Fruit fly (Drosophila melanogaster) whole organism, embryonic: ENCODE data around the gene Ire1.

Experiments used
- Bdp1 ChIP-seq: fragments of 200-800 bp; sonication (Bioruptor generic); optimal IDR thresholded peaks from 3 replicates; lab custom pipeline; 2016; ENCODE audit warnings: missing biosample characterization, missing genetic modification characterization
- CG11696 ChIP-seq: fragments of 200-800 bp; sonication (Bioruptor generic); IDR thresholded peaks from 2 replicates; pipeline ENCODE4 v1.3.6; 2022; ENCODE audit warnings: missing biosample characterization, missing genetic modification characterization
- CG12104 ChIP-seq: fragments of 200-800 bp; sonication (Bioruptor generic); optimal IDR thresholded peaks from 3 replicates; lab custom pipeline; 2016; ENCODE audit warnings: missing biosample characterization, missing genetic modification characterization
- CG15514 ChIP-seq: fragments of 200-800 bp; sonication (Bioruptor generic); optimal IDR thresholded peaks from 3 replicates; lab custom pipeline; 2017; ENCODE audit warnings: missing biosample characterization, missing genetic modification characterization, mild to moderate bottlenecking, moderate library complexity, missing genetic modification reagents
- CG1603 ChIP-seq: fragments of 200-800 bp; sonication (Bioruptor generic); optimal IDR thresholded peaks from 2 replicates; lab custom pipeline; 2019; ENCODE audit warnings: missing biosample characterization, mild to moderate bottlenecking, missing genetic modification characterization, moderate library complexity
- CG16813 ChIP-seq: fragments of 200-800 bp; sonication (Bioruptor generic); IDR thresholded peaks from 3 replicates; pipeline ENCODE4 v1.3.6; 2022; ENCODE audit warnings: missing biosample characterization, missing genetic modification characterization; ENCODE audit not compliant: partially characterized antibody
- CG6854 ChIP-seq: fragments of 200-800 bp; sonication (Bioruptor generic); optimal IDR thresholded peaks from 3 replicates; lab custom pipeline; 2017; ENCODE audit warnings: missing biosample characterization, mild to moderate bottlenecking, missing genetic modification characterization
- Doc2 ChIP-seq: fragments of 200-800 bp; sonication (Bioruptor generic); IDR thresholded peaks from 2 replicates; pipeline ENCODE4 v1.3.6; 2022; ENCODE audit warnings: missing biosample characterization, missing genetic modification characterization
- Dp ChIP-seq: fragments of 200-800 bp; sonication (Bioruptor generic); optimal IDR thresholded peaks from 2 replicates; lab custom pipeline; 2018; ENCODE audit warnings: missing biosample characterization, mild to moderate bottlenecking, missing genetic modification characterization, moderate library complexity
- Kr ChIP-seq: fragments of 200-800 bp; sonication (Bioruptor generic); optimal IDR thresholded peaks from 2 replicates; lab custom pipeline; 2017; ENCODE audit warnings: missing biosample characterization, mild to moderate bottlenecking, missing genetic modification characterization
- Sox102F ChIP-seq: fragments of 200-800 bp; sonication (Bioruptor generic); optimal IDR thresholded peaks from 2 replicates; lab custom pipeline; 2018; ENCODE audit warnings: missing biosample characterization, mild to moderate bottlenecking, missing genetic modification characterization, moderate library complexity
- cwo ChIP-seq: fragments of 200-800 bp; sonication (Bioruptor generic); optimal IDR thresholded peaks from 3 replicates; lab custom pipeline; 2017; ENCODE audit warnings: missing biosample characterization, missing genetic modification characterization, mild to moderate bottlenecking, moderate library complexity, missing genetic modification reagents
- grn ChIP-seq: fragments of 200-800 bp; sonication (Bioruptor generic); optimal IDR thresholded peaks from 3 replicates; lab custom pipeline; 2017; ENCODE audit warnings: missing biosample characterization, missing genetic modification characterization
- gro ChIP-seq: fragments of 200-800 bp; sonication (Bioruptor generic); optimal IDR thresholded peaks from 2 replicates; lab custom pipeline; 2016; ENCODE audit warnings: missing biosample characterization, missing genetic modification characterization

DNA sequence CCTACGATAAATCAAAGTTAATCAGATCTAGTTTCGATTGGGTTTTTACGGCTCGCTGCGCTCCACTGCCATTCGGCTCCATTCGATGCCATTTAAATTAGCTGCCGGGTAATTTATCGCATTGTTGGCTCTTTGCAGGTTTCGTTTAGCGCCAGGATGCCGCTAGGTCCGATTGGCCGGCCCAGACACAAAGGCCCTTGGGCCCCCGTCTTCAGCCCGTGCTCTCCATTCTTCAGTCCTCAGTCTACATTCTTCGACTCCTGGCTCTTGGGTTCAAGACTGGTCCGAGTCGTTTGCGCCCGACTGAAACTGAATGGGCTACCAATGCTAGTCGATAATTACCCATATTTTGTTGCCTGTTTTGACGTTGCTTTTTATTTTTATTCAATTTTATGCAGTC is 47.9 kb downstream of the Ire1 start:
- TF ChIP-seq CG12104 (GFP tag; lab: Kevin White, UChicago) (no peak), CG15514 (no peak), cwo (GFP tag; lab: Kevin White, UChicago) (no peak), gro (GFP tag; lab: Kevin White, UChicago) (no peak), grn (GFP tag; lab: Kevin White, UChicago) (no peak), CG11696 (GFP tag; lab: Robert Waterston, UW) (no peak), Dp (GFP tag; lab: Kevin White, UChicago) (no peak), CG6854 (GFP tag; lab: Kevin White, UChicago) (no peak), Bdp1 (GFP tag; lab: Kevin White, UChicago) (no peak), Kr (GFP tag; lab: Kevin White, UChicago) (no peak), CG16813 (GFP tag; lab: Robert Waterston, UW) (no peak), Sox102F (GFP tag; lab: Kevin White, UChicago) (no peak), Doc2 (GFP tag; lab: Robert Waterston, UW) (no peak), CG1603 (tag; lab: Kevin White, UChicago) (no peak)
